Fruit fly (Drosophila melanogaster) whole organism, embryonic: ENCODE data around the gene Rabex-5.

Experiments used
- Aef1 ChIP-seq: fragments of 200-800 bp; sonication (Bioruptor generic); IDR thresholded peaks from 3 replicates; pipeline ENCODE4 v1.3.6; 2022; ENCODE audit warnings: missing biosample characterization, missing genetic modification characterization
- CG10147 ChIP-seq: fragments of 200-800 bp; sonication (Bioruptor generic); optimal IDR thresholded peaks from 2 replicates; lab custom pipeline; 2019; ENCODE audit warnings: missing biosample characterization, mild to moderate bottlenecking, missing genetic modification characterization, moderate library complexity
- CG10267 ChIP-seq: fragments of 200-800 bp; sonication (Bioruptor generic); optimal IDR thresholded peaks from 2 replicates; lab custom pipeline; 2018; ENCODE audit warnings: missing biosample characterization, mild to moderate bottlenecking, missing genetic modification characterization, moderate library complexity
- CG10366 ChIP-seq: fragments of 200-800 bp; sonication (Bioruptor generic); IDR thresholded peaks from 2 replicates; pipeline ENCODE4 v1.3.6; 2022; ENCODE audit warnings: missing biosample characterization, missing genetic modification characterization
- CG10543 ChIP-seq: fragments of 200-800 bp; sonication (Bioruptor generic); optimal IDR thresholded peaks from 3 replicates; lab custom pipeline; 2017; ENCODE audit warnings: missing biosample characterization, mild to moderate bottlenecking, missing genetic modification characterization, moderate library complexity
- CG13624 ChIP-seq: fragments of 200-800 bp; sonication (Bioruptor generic); optimal IDR thresholded peaks from 2 replicates; lab custom pipeline; 2016; ENCODE audit warnings: missing biosample characterization, missing genetic modification characterization
- CG14014 ChIP-seq: fragments of 200-800 bp; sonication (Bioruptor generic); IDR thresholded peaks from 2 replicates; pipeline ENCODE4 v1.3.6; 2022; ENCODE audit warnings: missing biosample characterization, missing genetic modification characterization
- CG1603 ChIP-seq: fragments of 200-800 bp; sonication (Bioruptor generic); optimal IDR thresholded peaks from 2 replicates; lab custom pipeline; 2019; ENCODE audit warnings: missing biosample characterization, mild to moderate bottlenecking, missing genetic modification characterization, moderate library complexity
- CG18764 ChIP-seq: fragments of 200-800 bp; sonication (Bioruptor generic); optimal IDR thresholded peaks from 3 replicates; lab custom pipeline; 2016; ENCODE audit warnings: missing biosample characterization, missing genetic modification characterization
- CG3281 ChIP-seq: fragments of 200-800 bp; sonication (Bioruptor generic); optimal IDR thresholded peaks from 3 replicates; lab custom pipeline; 2017; ENCODE audit warnings: missing biosample characterization, mild to moderate bottlenecking, missing genetic modification characterization
- CG3407 ChIP-seq: fragments of 200-800 bp; sonication (Bioruptor generic); optimal IDR thresholded peaks from 2 replicates; lab custom pipeline; 2018; ENCODE audit warnings: missing biosample characterization, mild to moderate bottlenecking, missing genetic modification characterization
- CG3995 ChIP-seq: fragments of 200-800 bp; sonication (Bioruptor generic); optimal IDR thresholded peaks from 3 replicates; lab custom pipeline; 2016; ENCODE audit warnings: missing biosample characterization, missing genetic modification characterization
- CG42726 ChIP-seq: fragments of 200-800 bp; sonication (Bioruptor generic); IDR thresholded peaks from 2 replicates; pipeline ENCODE4 v1.3.6; 2022; ENCODE audit warnings: missing biosample characterization, missing genetic modification characterization; ENCODE audit not compliant: partially characterized antibody
- CG4730 ChIP-seq: fragments of 200-800 bp; sonication (Bioruptor generic); IDR thresholded peaks from 2 replicates; pipeline ENCODE4 v1.3.6; 2022; ENCODE audit warnings: missing biosample characterization, missing genetic modification characterization
- CG5953 ChIP-seq: fragments of 200-800 bp; sonication (Bioruptor generic); IDR thresholded peaks from 2 replicates; pipeline ENCODE4 v1.3.6; 2022; ENCODE audit warnings: missing biosample characterization, missing genetic modification characterization
- CG6854 ChIP-seq: fragments of 200-800 bp; sonication (Bioruptor generic); optimal IDR thresholded peaks from 3 replicates; lab custom pipeline; 2017; ENCODE audit warnings: missing biosample characterization, mild to moderate bottlenecking, missing genetic modification characterization
- CG9609 ChIP-seq: fragments of 200-800 bp; sonication (Bioruptor generic); optimal IDR thresholded peaks from 3 replicates; lab custom pipeline; 2016; ENCODE audit warnings: missing biosample characterization, missing genetic modification characterization
- CG9727 ChIP-seq: fragments of 200-800 bp; sonication (Bioruptor generic); optimal IDR thresholded peaks from 3 replicates; lab custom pipeline; 2017; ENCODE audit warnings: missing biosample characterization, mild to moderate bottlenecking, missing genetic modification characterization
- CG9932 ChIP-seq: fragments of 200-800 bp; sonication (Bioruptor generic); IDR thresholded peaks from 2 replicates; pipeline ENCODE4 v1.3.6; 2022; ENCODE audit warnings: missing biosample characterization, missing genetic modification characterization
- Drgx ChIP-seq: fragments of 200-800 bp; sonication (Bioruptor generic); IDR thresholded peaks from 2 replicates; pipeline ENCODE4 v1.3.6; 2022; ENCODE audit warnings: missing biosample characterization, missing genetic modification characterization
- HLH3B ChIP-seq: fragments of 200-800 bp; sonication (Bioruptor generic); IDR thresholded peaks from 2 replicates; pipeline ENCODE4 v1.3.6; 2022; ENCODE audit warnings: missing biosample characterization, missing genetic modification characterization
- HmgZ ChIP-seq: fragments of 200-800 bp; sonication (Bioruptor generic); optimal IDR thresholded peaks from 2 replicates; lab custom pipeline; 2018; ENCODE audit warnings: missing biosample characterization, mild to moderate bottlenecking, missing genetic modification characterization
- Max ChIP-seq: fragments of 200-800 bp; sonication (Bioruptor generic); optimal IDR thresholded peaks from 2 replicates; lab custom pipeline; 2016; ENCODE audit warnings: missing biosample characterization, mild to moderate bottlenecking, missing genetic modification characterization
- Nf-YA ChIP-seq: fragments of 200-800 bp; sonication (Bioruptor generic); IDR thresholded peaks from 2 replicates; pipeline ENCODE4 v1.3.6; 2022; ENCODE audit warnings: missing biosample characterization, missing genetic modification characterization
- Scr ChIP-seq: fragments of 200-800 bp; sonication (Bioruptor generic); IDR thresholded peaks from 2 replicates; pipeline ENCODE4 v1.3.6; 2022; ENCODE audit warnings: missing biosample characterization, missing genetic modification characterization; ENCODE audit not compliant: partially characterized antibody
- Sox100B ChIP-seq: fragments of 200-800 bp; sonication (Bioruptor generic); optimal IDR thresholded peaks from 3 replicates; lab custom pipeline; 2018; ENCODE audit warnings: missing biosample characterization, mild to moderate bottlenecking, missing genetic modification characterization
- ara ChIP-seq: fragments of 200-800 bp; sonication (Bioruptor generic); IDR thresholded peaks from 2 replicates; pipeline ENCODE4 v1.3.6; 2022; ENCODE audit warnings: missing biosample characterization, missing genetic modification characterization
- chn ChIP-seq: fragments of 200-800 bp; sonication (Bioruptor generic); optimal IDR thresholded peaks from 2 replicates; lab custom pipeline; 2016; ENCODE audit warnings: missing biosample characterization, missing genetic modification characterization
- dan ChIP-seq: fragments of 200-800 bp; sonication (Bioruptor generic); IDR thresholded peaks from 2 replicates; pipeline ENCODE4 v1.3.6; 2022; ENCODE audit warnings: missing biosample characterization, missing genetic modification characterization
- dm ChIP-seq: fragments of 200-800 bp; sonication (Bioruptor generic); optimal IDR thresholded peaks from 3 replicates; lab custom pipeline; 2016; ENCODE audit warnings: missing biosample characterization, missing genetic modification characterization
- dmrt11E ChIP-seq: fragments of 200-800 bp; sonication (Bioruptor generic); optimal IDR thresholded peaks from 3 replicates; lab custom pipeline; 2018; ENCODE audit warnings: missing biosample characterization, mild to moderate bottlenecking, missing genetic modification characterization, moderate library complexity
- esg ChIP-seq: fragments of 200-800 bp; sonication (Bioruptor generic); conservative IDR thresholded peaks from 2 replicates; pipeline ENCODE4 v1.3.6; 2022; ENCODE audit warnings: missing biosample characterization, missing genetic modification characterization
- eyg ChIP-seq: fragments of 200-800 bp; sonication (Bioruptor generic); optimal IDR thresholded peaks from 3 replicates; lab custom pipeline; 2016; ENCODE audit warnings: missing biosample characterization, missing genetic modification characterization
- fd96Cb ChIP-seq: fragments of 200-800 bp; sonication (Bioruptor generic); optimal IDR thresholded peaks from 2 replicates; lab custom pipeline; 2018; ENCODE audit warnings: missing biosample characterization, mild to moderate bottlenecking, missing genetic modification characterization, moderate library complexity
- ind ChIP-seq: fragments of 200-800 bp; sonication (Bioruptor generic); optimal IDR thresholded peaks from 3 replicates; lab custom pipeline; 2016; ENCODE audit warnings: missing biosample characterization, missing genetic modification characterization
- lbe ChIP-seq: fragments of 200-800 bp; sonication (Bioruptor generic); optimal IDR thresholded peaks from 2 replicates; lab custom pipeline; 2016; ENCODE audit warnings: missing biosample characterization, mild to moderate bottlenecking, missing genetic modification characterization
- mam ChIP-seq: fragments of 200-800 bp; sonication (Bioruptor generic); optimal IDR thresholded peaks from 3 replicates; lab custom pipeline; 2016; ENCODE audit warnings: missing biosample characterization, missing genetic modification characterization
- rib ChIP-seq: fragments of 200-800 bp; sonication (Bioruptor generic); IDR thresholded peaks from 2 replicates; pipeline ENCODE4 v1.3.6; 2022; ENCODE audit warnings: missing biosample characterization, missing genetic modification characterization
- sc ChIP-seq, 3 experiments: fragments of >200 bp in 2 of 3; fragments of 200-800 bp in 1 of 3; sonication (Bioruptor generic) in 1 of 3; optimal IDR thresholded peaks; 2 replicates in 2 of 3; 3 replicates in 1 of 3; lab custom pipeline; 2017; ENCODE audit warnings: mild to moderate bottlenecking in 1 of 3, missing biosample characterization in 1 of 3, missing genetic modification characterization in 1 of 3, missing genetic modification reagents in 1 of 3
- scrt ChIP-seq: fragments of 200-800 bp; sonication (Bioruptor generic); optimal IDR thresholded peaks from 2 replicates; lab custom pipeline; 2018; ENCODE audit warnings: missing biosample characterization, mild to moderate bottlenecking, missing genetic modification characterization, moderate library complexity
- sens ChIP-seq: fragments of 200-800 bp; sonication (Bioruptor generic); peaks from one replicate; lab custom pipeline; 2016; ENCODE audit warnings: missing biosample characterization, missing genetic modification characterization
- sna ChIP-seq: fragments of 200-800 bp; sonication (Bioruptor generic); IDR thresholded peaks from 2 replicates; pipeline ENCODE4 v1.3.6; 2022; ENCODE audit warnings: missing biosample characterization, missing genetic modification characterization; ENCODE audit not compliant: partially characterized antibody
- ssp ChIP-seq: fragments of 200-800 bp; sonication (Bioruptor generic); IDR thresholded peaks from 2 replicates; pipeline ENCODE4 v1.3.6; 2022; ENCODE audit warnings: missing biosample characterization, missing genetic modification characterization
- stwl ChIP-seq: fragments of 200-800 bp; sonication (Bioruptor generic); optimal IDR thresholded peaks from 3 replicates; lab custom pipeline; 2018; ENCODE audit warnings: missing biosample characterization, mild to moderate bottlenecking, missing genetic modification characterization, moderate library complexity
- sug ChIP-seq: fragments of 200-800 bp; optimal IDR thresholded peaks from 2 replicates; lab custom pipeline; 2019; ENCODE audit warnings: missing biosample characterization, mild to moderate bottlenecking, missing genetic modification characterization, moderate library complexity
- tgo ChIP-seq: fragments of 200-800 bp; sonication (Bioruptor generic); IDR thresholded peaks from 3 replicates; pipeline ENCODE4 v1.3.6; 2022; ENCODE audit warnings: missing biosample characterization, missing genetic modification characterization
- tll ChIP-seq, 2 experiments: fragments of 200-800 bp in 1 of 2; fragments of >200 bp in 1 of 2; sonication (Bioruptor generic) in 1 of 2; optimal IDR thresholded peaks; 2 replicates each; lab custom pipeline; 2017 to 2019; ENCODE audit warnings: missing biosample characterization in 2 of 2, missing genetic modification characterization in 2 of 2, mild to moderate bottlenecking in 1 of 2, moderate library complexity in 1 of 2
- ttk ChIP-seq: fragments of 200-800 bp; sonication (Bioruptor generic); IDR thresholded peaks from 2 replicates; pipeline ENCODE4 v2.1.2; 2022; ENCODE audit warnings: missing biosample characterization, missing genetic modification characterization
- z ChIP-seq: fragments of 200-800 bp; sonication (Bioruptor generic); IDR thresholded peaks from 3 replicates; pipeline ENCODE4 v1.3.6; 2022; ENCODE audit warnings: missing biosample characterization, missing genetic modification characterization

Gene Rabex-5

DNA sequence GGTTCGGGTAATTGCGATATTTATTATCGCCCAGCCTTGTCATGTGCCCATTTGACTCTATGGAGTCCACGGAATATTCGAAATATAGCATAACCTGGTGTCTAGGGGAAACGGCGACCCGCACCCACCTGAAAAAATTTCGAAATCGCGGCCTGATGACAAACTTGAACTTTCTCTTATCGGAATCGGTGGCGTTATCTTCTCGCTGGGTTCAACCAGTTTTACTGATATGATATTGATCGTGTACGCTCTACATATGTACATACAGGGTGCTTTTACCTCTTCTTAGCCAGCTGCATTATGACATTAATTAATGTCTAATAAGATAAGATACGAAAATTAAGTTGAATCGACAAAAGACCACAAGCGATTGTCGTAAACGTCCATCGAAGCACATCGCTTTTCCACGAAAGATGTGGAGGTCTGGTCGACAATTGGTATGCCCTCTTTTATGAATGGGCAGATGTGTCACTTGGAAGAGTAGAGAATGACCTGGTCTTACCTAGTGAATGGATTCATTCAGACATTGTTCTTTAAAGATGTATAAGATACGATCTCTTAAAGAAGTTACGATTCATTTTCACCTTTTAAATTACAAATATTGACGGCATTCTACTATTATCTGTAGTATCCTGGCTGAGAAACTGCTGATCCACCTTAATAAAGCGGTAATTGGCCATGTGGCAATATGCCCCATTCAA is 24.7 kb downstream of the Rabex-5 start (continued):
- peak; percentile 7 for TF ChIP-seq Sox100B (GFP tag; lab: Kevin White, UChicago)
- peak; percentile 32 for TF ChIP-seq CG1603 (tag; lab: Kevin White, UChicago)
- TF ChIP-seq CG9609 (GFP tag; lab: Kevin White, UChicago): no peak
- no peak for TF ChIP-seq CG3995 (GFP tag; lab: Kevin White, UChicago)
- TF ChIP-seq esg (GFP tag; lab: Robert Waterston, UW): no peak
- no peak for TF ChIP-seq sc (optimal IDR thresholded peaks at IDR 0.05; lab: Kevin White, UChicago)
- no peak for TF ChIP-seq sc (GFP tag; optimal IDR thresholded peaks at IDR 0.05; lab: Kevin White, UChicago)
- TF ChIP-seq tgo (GFP tag; lab: Robert Waterston, UW): no peak
- TF ChIP-seq CG10147 (GFP tag; lab: Kevin White, UChicago): no peak
- peak; percentile 15 for TF ChIP-seq ind (GFP tag; lab: Kevin White, UChicago)
- TF ChIP-seq CG5953 (GFP tag; lab: Robert Waterston, UW): peak; percentile 49; the same call in 1 of the 2 replicates
- TF ChIP-seq tll (GFP tag; optimal IDR thresholded peaks at IDR 0.05; lab: Kevin White, UChicago): no peak
- TF ChIP-seq Scr (GFP tag; lab: Robert Waterston, UW): no peak
- no peak for TF ChIP-seq CG10267
- no peak for TF ChIP-seq CG3407 (GFP tag; lab: Kevin White, UChicago)
- TF ChIP-seq fd96Cb: peak; percentile 17
- TF ChIP-seq CG18764 (GFP tag; lab: Kevin White, UChicago): no peak
- TF ChIP-seq ssp (GFP tag; lab: Robert Waterston, UW): no peak
- no peak for TF ChIP-seq stwl (tag; lab: Kevin White, UChicago)
- TF ChIP-seq sug: peak; percentile 9
- no peak for TF ChIP-seq HmgZ (tag; lab: Kevin White, UChicago)
- TF ChIP-seq CG13624 (GFP tag; lab: Kevin White, UChicago): no peak
- peak; percentile 49 for TF ChIP-seq CG3281 (GFP tag; lab: Kevin White, UChicago)
- no peak for TF ChIP-seq dan (GFP tag; lab: Robert Waterston, UW)
- TF ChIP-seq CG42726 (GFP tag; lab: Robert Waterston, UW): no peak
- 0 out of 2 replicates have a peak, but pooled peaks have one; percentile 31 for TF ChIP-seq CG9932 (GFP tag; lab: Robert Waterston, UW)
- peak; percentile 16 for TF ChIP-seq Max (GFP tag; lab: Kevin White, UChicago)
- TF ChIP-seq CG6854: no peak
- no peak for TF ChIP-seq chn (GFP tag; lab: Kevin White, UChicago)
- TF ChIP-seq Aef1: peak; percentile 20; the same call in 1 of the 3 replicates
- peak; percentile 22 for TF ChIP-seq mam (GFP tag; lab: Kevin White, UChicago)
- TF ChIP-seq CG10366 (GFP tag; lab: Robert Waterston, UW): peak; percentile 46
- no peak for TF ChIP-seq z (GFP tag; lab: Robert Waterston, UW)
- no peak for TF ChIP-seq ttk
- TF ChIP-seq Nf-YA (GFP tag; lab: Robert Waterston, UW): no peak

- TF ChIP-seq scrt (no peak), sna (no peak), lbe (GFP tag; lab: Kevin White, UChicago) (peak; percentile 58), eyg (no peak), Drgx (no peak), dmrt11E (tag; lab: Kevin White, UChicago) (no peak), CG4730 (GFP tag; lab: Robert Waterston, UW) (no peak), CG14014 (GFP tag; lab: Robert Waterston, UW) (no peak), dm (GFP tag; lab: Kevin White, UChicago) (no peak), sens (GFP tag; lab: Kevin White, UChicago) (peak; percentile 11), ara (GFP tag; lab: Robert Waterston, UW) (no peak), CG9727 (no peak), rib (GFP tag; lab: Robert Waterston, UW) (0 out of 2 replicates have a peak, but pooled peaks have one; percentile 49), CG10543 (GFP tag; lab: Kevin White, UChicago) (no peak), HLH3B (GFP tag; lab: Robert Waterston, UW) (0 out of 2 replicates have a peak, but pooled peaks have one; percentile 0)
These were observed 25.3 kb downstream of the Rabex-5 start for dm6 chr3L:1320931-1321556.
